Worm (Caenorhabditis elegans) whole organism, midembryonic: Measurements from ENCODE around the gene Y39A1A.31.

Source experiments
- T22C8.4 ChIP-seq: fragments of 200-800 bp; sonication (Bioruptor generic); IDR thresholded peaks from 2 replicates; pipeline ENCODE4 v1.3.6; 2022; ENCODE audit warnings: missing genetic modification characterization, missing compliant biosample characterization
- cog-1 ChIP-seq: sonication (generic microtip); optimal IDR thresholded peaks from 2 replicates; lab custom pipeline; 2016; ENCODE audit warnings: missing genetic modification characterization, missing compliant biosample characterization
- flt-1 ChIP-seq: fragments of 200-800 bp; sonication (Bioruptor generic); IDR thresholded peaks from 2 replicates; pipeline ENCODE4 v1.3.6; 2022; ENCODE audit warnings: missing genetic modification characterization, missing compliant biosample characterization
- klf-2 ChIP-seq: fragments of 200-800 bp; sonication (Bioruptor generic); conservative IDR thresholded peaks from 2 replicates; pipeline ENCODE4 v1.3.6; 2022; ENCODE audit warnings: missing genetic modification reagents, missing genetic modification characterization, missing compliant biosample characterization
- med-1 ChIP-seq: sonication (generic microtip); optimal IDR thresholded peaks from 2 replicates; lab custom pipeline; 2017; ENCODE audit warnings: missing genetic modification characterization, mild to moderate bottlenecking, missing compliant biosample characterization, antibody characterized with exemption, missing genetic modification reagents; ENCODE audit not compliant: insufficient read depth
- ref-1 ChIP-seq: fragments of 200-800 bp; sonication (Bioruptor generic); conservative IDR thresholded peaks from 2 replicates; pipeline ENCODE4 v1.3.6; 2022; ENCODE audit warnings: missing genetic modification reagents, missing genetic modification characterization, missing compliant biosample characterization

DNA sequence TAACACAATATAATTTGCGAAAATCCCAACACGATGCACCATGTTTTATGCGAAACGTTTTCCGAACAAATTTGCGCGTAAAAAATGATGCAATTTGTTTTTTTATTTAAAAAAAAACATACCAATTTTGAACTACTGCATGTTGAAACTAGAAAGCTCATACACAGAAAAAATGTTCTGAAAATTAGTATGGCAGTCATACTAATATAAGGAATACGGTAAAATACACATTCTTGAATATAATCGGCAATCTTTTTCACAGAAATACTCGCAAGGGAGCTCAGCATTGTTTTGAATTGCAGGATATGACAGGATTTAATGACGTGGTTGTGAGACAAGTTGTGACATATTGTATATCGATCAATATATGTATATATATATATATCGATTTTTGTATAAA lies 10.0 kb downstream of the Y39A1A.31 start, which contains the start of gene Y39A1A.16:
- no peak for TF ChIP-seq med-1
- no peak for TF ChIP-seq T22C8.4 (GFP tag; lab: Robert Waterston, UW)
- TF ChIP-seq ref-1 (GFP tag; lab: Robert Waterston, UW), result no peak
- no peak for TF ChIP-seq klf-2 (GFP tag; lab: Robert Waterston, UW)
- no peak for TF ChIP-seq flt-1 (GFP tag; lab: Robert Waterston, UW)
- TF ChIP-seq cog-1 (tag; lab: Kevin White, UChicago), result no peak
